Fruit fly (Drosophila melanogaster) whole organism, adult: ENCODE data around the gene CG18641.

ENCODE experiments used
- CG14711 ChIP-seq: fragments of 200-800 bp; sonication (Bioruptor generic); optimal IDR thresholded peaks from 2 replicates; lab custom pipeline; 2018; ENCODE audit warnings: missing biosample characterization, mild to moderate bottlenecking, missing genetic modification characterization, moderate library complexity
- CG7045 ChIP-seq: fragments of 200-800 bp; sonication (Bioruptor generic); optimal IDR thresholded peaks from 2 replicates; lab custom pipeline; 2017; ENCODE audit warnings: missing biosample characterization, mild to moderate bottlenecking, missing genetic modification characterization
- Clk ChIP-seq: fragments of 200-800 bp; sonication (Bioruptor generic); optimal IDR thresholded peaks from 2 replicates; lab custom pipeline; 2017; ENCODE audit warnings: missing biosample characterization, missing genetic modification characterization

- TF ChIP-seq Clk (GFP tag; lab: Kevin White, UChicago) (no peak), CG7045 (GFP tag; lab: Kevin White, UChicago) (no peak), CG14711 (tag; lab: Kevin White, UChicago) (no peak)
Measured at dm6 chr2L:2425652-2426192, 10.6 kb upstream of the CG18641 start.
